Worm (Caenorhabditis elegans) whole organism, young adult: ENCODE data around the gene srh-55.

ENCODE experiments used
- B0261.1 ChIP-seq: sonication (generic microtip); optimal IDR thresholded peaks from 2 replicates; lab custom pipeline; 2016; ENCODE audit warnings: mild to moderate bottlenecking, missing genetic modification characterization, moderate library complexity, missing compliant biosample characterization
- C06A6.2 ChIP-seq: fragments of 200-800 bp; sonication (Bioruptor generic); conservative IDR thresholded peaks from 2 replicates; pipeline ENCODE4 v1.3.6; 2022; ENCODE audit warnings: missing genetic modification characterization, missing compliant biosample characterization
- D2030.7 ChIP-seq: fragments of 200-800 bp; sonication (Bioruptor generic); IDR thresholded peaks from 2 replicates; pipeline ENCODE4 v1.3.6; 2022; ENCODE audit warnings: missing genetic modification reagents, missing genetic modification characterization, missing compliant biosample characterization
- F10E7.11 ChIP-seq: sonication (generic microtip); optimal IDR thresholded peaks from 2 replicates; lab custom pipeline; 2017; ENCODE audit warnings: mild to moderate bottlenecking, missing genetic modification characterization, moderate library complexity, missing compliant biosample characterization
- F23B12.7 ChIP-seq: sonication (generic microtip); optimal IDR thresholded peaks from 2 replicates; lab custom pipeline; 2017; ENCODE audit warnings: missing genetic modification characterization, mild to moderate bottlenecking, missing compliant biosample characterization, antibody characterized with exemption, moderate library complexity; ENCODE audit not compliant: insufficient read depth
- F52B5.7 ChIP-seq: sonication (generic microtip); optimal IDR thresholded peaks from 2 replicates; lab custom pipeline; 2016; ENCODE audit warnings: mild to moderate bottlenecking, missing genetic modification characterization, missing compliant biosample characterization
- F57A8.1 ChIP-seq: fragments of 200-800 bp; sonication (Bioruptor generic); optimal IDR thresholded peaks from 2 replicates; lab custom pipeline; 2018; ENCODE audit warnings: mild to moderate bottlenecking, missing genetic modification characterization, moderate library complexity, missing compliant biosample characterization
- Y56A3A.18 ChIP-seq: fragments of 200-800 bp; sonication (Bioruptor generic); IDR thresholded peaks from 2 replicates; pipeline ENCODE4 v1.3.6; 2022; ENCODE audit warnings: missing genetic modification reagents, missing genetic modification characterization, missing compliant biosample characterization
- Y79H2A.3 ChIP-seq: fragments of 200-800 bp; sonication (Bioruptor generic); conservative IDR thresholded peaks from 2 replicates; pipeline ENCODE4 v1.3.6; 2022; ENCODE audit warnings: missing genetic modification reagents, missing genetic modification characterization, missing compliant biosample characterization
- aptf-3 ChIP-seq: fragments of 200-800 bp; sonication (Bioruptor generic); IDR thresholded peaks from 2 replicates; pipeline ENCODE4 v1.3.6; 2022; ENCODE audit warnings: missing genetic modification characterization, missing compliant biosample characterization
- attf-5 ChIP-seq: fragments of 200-800 bp; sonication (Bioruptor generic); optimal IDR thresholded peaks from 2 replicates; lab custom pipeline; 2018; ENCODE audit warnings: mild to moderate bottlenecking, missing genetic modification characterization, missing compliant biosample characterization
- ceh-100 ChIP-seq: fragments of 200-800 bp; sonication (Bioruptor generic); IDR thresholded peaks from 2 replicates; pipeline ENCODE4 v1.3.6; 2022; ENCODE audit warnings: missing genetic modification reagents, missing genetic modification characterization, missing compliant biosample characterization
- ceh-40 ChIP-seq: fragments of 200-800 bp; sonication (Bioruptor generic); IDR thresholded peaks from 2 replicates; pipeline ENCODE4 v1.3.6; 2022; ENCODE audit warnings: missing genetic modification characterization, missing compliant biosample characterization
- ceh-58 ChIP-seq: fragments of 200-800 bp; sonication (Bioruptor generic); IDR thresholded peaks from 2 replicates; pipeline ENCODE4 v1.3.6; 2022; ENCODE audit warnings: missing genetic modification characterization, missing compliant biosample characterization
- die-1 ChIP-seq: sonication (generic microtip); optimal IDR thresholded peaks from 2 replicates; lab custom pipeline; 2016; ENCODE audit warnings: missing genotype, mild to moderate bottlenecking, missing genetic modification characterization, missing compliant biosample characterization
- dpff-1 ChIP-seq: sonication (generic microtip); optimal IDR thresholded peaks from 2 replicates; lab custom pipeline; 2017; ENCODE audit warnings: mild to moderate bottlenecking, missing genetic modification characterization, missing compliant biosample characterization
- gei-17 ChIP-seq: fragments of 200-800 bp; sonication (Bioruptor generic); optimal IDR thresholded peaks from 2 replicates; lab custom pipeline; 2018; ENCODE audit warnings: mild to moderate bottlenecking, missing genetic modification characterization, missing compliant biosample characterization
- him-1 ChIP-seq: sonication (generic microtip); optimal IDR thresholded peaks from 2 replicates; lab custom pipeline; 2016; ENCODE audit warnings: missing genotype, missing genetic modification reagents, missing genetic modification characterization, missing compliant biosample characterization
- hmg-1.2 ChIP-seq: fragments of 200-800 bp; sonication (Bioruptor generic); IDR thresholded peaks from 2 replicates; pipeline ENCODE4 v1.3.6; 2022; ENCODE audit warnings: missing genetic modification reagents, missing genetic modification characterization, missing compliant biosample characterization
- hrde-1 ChIP-seq: sonication (generic microtip); optimal IDR thresholded peaks from 2 replicates; lab custom pipeline; 2016; ENCODE audit warnings: missing genetic modification characterization, mild to moderate bottlenecking, missing compliant biosample characterization, moderate library complexity, missing genotype, missing genetic modification reagents, borderline replicate concordance
- lsy-27 ChIP-seq: sonication (generic microtip); optimal IDR thresholded peaks from 2 replicates; lab custom pipeline; 2017; ENCODE audit warnings: missing genetic modification characterization, mild to moderate bottlenecking, missing compliant biosample characterization, antibody characterized with exemption, missing genotype, borderline replicate concordance; ENCODE audit not compliant: insufficient read depth
- madf-10 ChIP-seq: sonication (generic microtip); optimal IDR thresholded peaks from 2 replicates; lab custom pipeline; 2016; ENCODE audit warnings: mild to moderate bottlenecking, missing genetic modification characterization, missing compliant biosample characterization
- nfya-1 ChIP-seq: sonication (generic microtip); optimal IDR thresholded peaks from 2 replicates; lab custom pipeline; 2017; ENCODE audit warnings: antibody characterized with exemption, missing compliant biosample characterization, missing genetic modification characterization, borderline replicate concordance; ENCODE audit not compliant: insufficient read depth
- nfya-2 ChIP-seq: fragments of 200-800 bp; sonication (Bioruptor generic); IDR thresholded peaks from 2 replicates; pipeline ENCODE4 v1.3.6; 2022; ENCODE audit warnings: missing genetic modification reagents, missing genetic modification characterization, missing compliant biosample characterization
- nhr-120 ChIP-seq: fragments of 200-800 bp; sonication (Bioruptor generic); IDR thresholded peaks from 2 replicates; pipeline ENCODE4 v1.3.6; 2022; ENCODE audit warnings: missing genetic modification characterization, missing compliant biosample characterization
- nhr-90 ChIP-seq: sonication (generic microtip); optimal IDR thresholded peaks from 2 replicates; lab custom pipeline; 2016; ENCODE audit warnings: missing genotype, mild to moderate bottlenecking, missing genetic modification characterization, missing compliant biosample characterization
- pbrm-1 ChIP-seq: fragments of 200-800 bp; sonication (Bioruptor generic); IDR thresholded peaks from 2 replicates; pipeline ENCODE4 v1.3.6; 2022; ENCODE audit warnings: missing genetic modification reagents, missing genetic modification characterization, missing compliant biosample characterization
- repo-1 ChIP-seq: sonication (generic microtip); optimal IDR thresholded peaks from 2 replicates; lab custom pipeline; 2017; ENCODE audit warnings: mild to moderate bottlenecking, missing genetic modification characterization, missing compliant biosample characterization
- rpc-1 ChIP-seq, 2 experiments: fragments of 150-350 bp in 1 of 2; sonication (generic microtip) in 1 of 2; optimal IDR thresholded peaks; 2 replicates each; lab custom pipeline; 2014 to 2018; ENCODE audit warnings: missing biosample characterization in 1 of 2, missing genetic modification characterization in 1 of 2, missing genetic modification reagents in 1 of 2, missing genotype in 1 of 2
- snpc-1.1 ChIP-seq: sonication (generic microtip); optimal IDR thresholded peaks from 2 replicates; lab custom pipeline; 2017; ENCODE audit warnings: missing genetic modification characterization, mild to moderate bottlenecking, missing compliant biosample characterization, antibody characterized with exemption, moderate library complexity, missing genotype, missing genetic modification reagents; ENCODE audit not compliant: insufficient read depth
- tbp1 ChIP-seq: fragments of 200-800 bp; sonication (Bioruptor generic); optimal IDR thresholded peaks from 2 replicates; lab custom pipeline; 2018; ENCODE audit warnings: mild to moderate bottlenecking, missing genetic modification characterization, missing compliant biosample characterization
- tlf-1 ChIP-seq: fragments of 200-800 bp; sonication (Bioruptor generic); optimal IDR thresholded peaks from 2 replicates; lab custom pipeline; 2018; ENCODE audit warnings: mild to moderate bottlenecking, missing genetic modification characterization, missing compliant biosample characterization
- xnd-1 ChIP-seq: sonication (generic microtip); optimal IDR thresholded peaks from 2 replicates; lab custom pipeline; 2016; ENCODE audit warnings: missing genotype, missing genetic modification reagents, missing genetic modification characterization, missing compliant biosample characterization
- zfh-2 ChIP-seq: fragments of 200-800 bp; sonication (Bioruptor generic); conservative IDR thresholded peaks from 2 replicates; pipeline ENCODE4 v1.3.6; 2022; ENCODE audit warnings: missing genetic modification reagents, missing genetic modification characterization, missing compliant biosample characterization
- ztf-28 ChIP-seq: fragments of 200-800 bp; sonication (Bioruptor generic); IDR thresholded peaks from 2 replicates; pipeline ENCODE4 v1.3.6; 2022; ENCODE audit warnings: missing genetic modification reagents, missing genetic modification characterization, missing compliant biosample characterization
- ztf-3 ChIP-seq: fragments of 200-800 bp; sonication (Bioruptor generic); optimal IDR thresholded peaks from 2 replicates; lab custom pipeline; 2018; ENCODE audit warnings: mild to moderate bottlenecking, missing genetic modification characterization, missing compliant biosample characterization

Gene srh-55

ce11 chrV:15148800-15149199 is 4.6 kb upstream of the srh-55 start, which contains the start of gene T09F5.1:
T09F5.1 (plus strand) TSS chrV:15149100.
- no peak for TF ChIP-seq repo-1 (tag; lab: Kevin White, UChicago)
- TF ChIP-seq madf-10 (tag; lab: Kevin White, UChicago), result no peak
- TF ChIP-seq ztf-3 (GFP tag; lab: Kevin White, UChicago), result no peak
- TF ChIP-seq ceh-40 (GFP tag; lab: Robert Waterston, UW), result no peak
- TF ChIP-seq hrde-1 (tag; lab: Kevin White, UChicago), result no peak
- no peak for TF ChIP-seq F52B5.7 (tag; lab: Kevin White, UChicago)
- TF ChIP-seq nhr-90 (tag; lab: Kevin White, UChicago), result no peak
- TF ChIP-seq F10E7.11 (tag; lab: Kevin White, UChicago), result no peak

ce11 chrV:15150176-15150575 is 3.2 kb upstream of the srh-55 start:
- TF ChIP-seq tlf-1 (GFP tag; lab: Kevin White, UChicago) (no peak), Y56A3A.18 (GFP tag; lab: Robert Waterston, UW) (no peak), dpff-1 (tag; lab: Kevin White, UChicago) (no peak)

ce11 chrV:15150661-15151060 is 2.7 kb upstream of the srh-55 start, which contains the start of gene T09F5.2:
T09F5.2 (plus strand) TSS chrV:15150961.
- TF ChIP-seq hmg-1.2 (GFP tag; lab: Robert Waterston, UW) (no peak), F57A8.1 (GFP tag; lab: Kevin White, UChicago) (no peak), gei-17 (no peak), F23B12.7 (tag; lab: Kevin White, UChicago) (no peak), rpc-1 (optimal IDR thresholded peaks at IDR 0.05; lab: Kevin White, UChicago) (no peak), rpc-1 (tag; optimal IDR thresholded peaks at IDR 0.05; lab: Kevin White, UChicago) (no peak)

ce11 chrV:15152010-15152409 is 1.4 kb upstream of the srh-55 start:
- TF ChIP-seq nhr-120, result no peak
- TF ChIP-seq lsy-27, result no peak
- TF ChIP-seq zfh-2, result no peak
- TF ChIP-seq nfya-1 (tag; lab: Kevin White, UChicago), result no peak
- no peak for TF ChIP-seq B0261.1 (tag; lab: Kevin White, UChicago)
- no peak for TF ChIP-seq ztf-3 (GFP tag; lab: Kevin White, UChicago)
- TF ChIP-seq nhr-90 (tag; lab: Kevin White, UChicago), result no peak
- TF ChIP-seq xnd-1 (tag; lab: Kevin White, UChicago), result no peak
- TF ChIP-seq ceh-58, result no peak
- TF ChIP-seq tlf-1 (GFP tag; lab: Kevin White, UChicago), result no peak

ce11 chrV:15156504-15156903 is 3.1 kb downstream of the srh-55 start:
- no peak for TF ChIP-seq nfya-2 (GFP tag; lab: Robert Waterston, UW)
- TF ChIP-seq snpc-1.1 (tag; lab: Kevin White, UChicago), result peak; percentile 17
- peak; percentile 55 for TF ChIP-seq rpc-1 (optimal IDR thresholded peaks at IDR 0.05; lab: Kevin White, UChicago)
- peak; percentile 79 for TF ChIP-seq rpc-1 (tag; optimal IDR thresholded peaks at IDR 0.05; lab: Kevin White, UChicago)
- TF ChIP-seq C06A6.2 (GFP tag; lab: Robert Waterston, UW), result no peak
- peak; percentile 17 for TF ChIP-seq nhr-90 (tag; lab: Kevin White, UChicago)
- peak; percentile 78 for TF ChIP-seq B0261.1 (tag; lab: Kevin White, UChicago)
- no peak for TF ChIP-seq dpff-1 (tag; lab: Kevin White, UChicago)
- peak; percentile 75 for TF ChIP-seq D2030.7 (GFP tag; lab: Robert Waterston, UW)
- peak; percentile 87 for TF ChIP-seq tbp1 (GFP tag; lab: Kevin White, UChicago)
- TF ChIP-seq attf-5, result peak; percentile 38
- TF ChIP-seq pbrm-1 (GFP tag; lab: Robert Waterston, UW), result peak; percentile 68; the same call in 1 of the 2 replicates
- TF ChIP-seq ceh-100, result peak; percentile 25; the same call in 1 of the 2 replicates
- TF ChIP-seq die-1, result peak; percentile 41
- peak; percentile 62; the same call in 1 of the 2 replicates for TF ChIP-seq hmg-1.2 (GFP tag; lab: Robert Waterston, UW)
- no peak for TF ChIP-seq aptf-3 (GFP tag; lab: Robert Waterston, UW)
- no peak for TF ChIP-seq Y79H2A.3
- TF ChIP-seq F23B12.7 (tag; lab: Kevin White, UChicago), result peak; percentile 77
- TF ChIP-seq ztf-28 (GFP tag; lab: Robert Waterston, UW), result 0 out of 2 replicates have a peak, but pooled peaks have one; percentile 53
- TF ChIP-seq lsy-27, result peak; percentile 2
- no peak for TF ChIP-seq zfh-2
- TF ChIP-seq him-1, result peak; percentile 78
